ENCODE assay signal across 1 fruit fly cellular context in the genomic region with DNA sequence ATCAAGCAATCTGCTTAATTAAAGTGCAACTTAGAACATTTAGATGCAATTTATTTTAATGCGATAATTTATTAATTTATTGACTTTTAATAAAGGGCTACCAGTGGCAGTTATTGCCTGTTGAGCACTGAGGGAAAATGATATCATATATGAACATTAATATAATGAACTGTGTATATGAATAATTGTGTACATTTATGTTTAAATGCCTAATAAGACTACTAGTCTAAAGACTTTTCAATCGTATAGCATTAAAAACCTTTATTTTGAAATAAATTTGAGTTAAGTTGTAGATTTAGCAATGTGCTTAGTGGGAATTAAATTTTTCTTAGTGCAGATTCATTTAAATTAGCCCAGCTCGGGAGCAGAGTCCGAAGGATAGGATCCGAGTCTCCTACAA.
A peak's percentile ranks its signal among the peaks of the same experiment; 100 is the strongest.
TF ChIP-seq lines count a peak whose summit lies in the region.

No protein-coding gene starts in this region.

TF ChIP-seq in whole organism, prepupa, 60 proteins besides CTCF, POLR2A, EP300 and RAD21 (continued from another document):
- TF ChIP-seq fkh (GFP tag; optimal IDR thresholded peaks at IDR 0.05; lab: Kevin White, UChicago) (no peak), dac (GFP tag; optimal IDR thresholded peaks at IDR 0.05; lab: Kevin White, UChicago) (no peak), CG11902 (GFP tag; optimal IDR thresholded peaks at IDR 0.05; lab: Kevin White, UChicago) (no peak), pdm3 (GFP tag; optimal IDR thresholded peaks at IDR 0.05; lab: Kevin White, UChicago) (no peak), Hr39 (GFP tag; optimal IDR thresholded peaks at IDR 0.05; lab: Kevin White, UChicago) (no peak), eg (GFP tag; IDR thresholded peaks at IDR 0.05; lab: Robert Waterston, UW) (no peak), CG11294 (GFP tag; IDR thresholded peaks at IDR 0.05; lab: Robert Waterston, UW) (no peak), CG6808 (GFP tag; optimal IDR thresholded peaks at IDR 0.05; lab: Kevin White, UChicago) (peak; percentile 46), Gug (GFP tag; IDR thresholded peaks at IDR 0.05; lab: Robert Waterston, UW) (no peak), CG34406 (GFP tag; optimal IDR thresholded peaks at IDR 0.05; lab: Kevin White, UChicago) (no peak), CG3919 (GFP tag; optimal IDR thresholded peaks at IDR 0.05; lab: Kevin White, UChicago) (peak; percentile 28), Ets96B (tag; optimal IDR thresholded peaks at IDR 0.05; lab: Kevin White, UChicago) (peak; percentile 73), CG6792 (GFP tag; optimal IDR thresholded peaks at IDR 0.05; lab: Kevin White, UChicago) (no peak), Eip75B (GFP tag; optimal IDR thresholded peaks at IDR 0.05; lab: Kevin White, UChicago) (peak; percentile 6)
